Fruit fly (Drosophila melanogaster): ENCODE measurements around the gene alph.
A peak's percentile ranks its signal among the peaks of the same experiment; 100 is the strongest.

Gene alph

DNA sequence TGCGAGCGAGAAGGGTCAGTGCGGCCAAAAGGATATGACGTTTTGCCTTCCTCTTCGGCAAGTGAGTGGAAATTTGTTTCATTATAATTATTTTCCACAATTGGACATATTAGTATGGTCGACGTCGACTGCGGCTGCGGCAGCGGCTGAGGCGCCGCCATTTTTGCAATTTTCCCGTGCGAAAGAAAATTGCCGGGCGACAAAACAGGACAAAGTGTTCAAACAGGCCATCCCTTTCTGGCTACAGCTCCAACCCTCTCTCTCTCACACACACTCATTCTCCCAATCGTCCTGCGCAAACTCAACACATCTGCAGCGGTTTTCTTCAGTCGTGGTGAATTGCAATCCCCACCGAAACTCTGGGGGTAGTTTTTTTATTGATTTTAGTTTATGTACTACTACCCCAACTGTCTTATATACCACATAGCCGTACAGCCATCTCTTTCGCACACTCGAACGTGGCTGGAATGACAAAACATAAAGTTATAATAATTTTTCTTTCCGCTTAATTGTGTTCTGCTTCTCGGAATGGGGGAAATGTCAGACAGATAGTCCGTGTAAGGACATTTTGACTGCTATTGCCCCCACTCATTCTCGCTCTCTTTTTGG is 19.5 kb upstream of the alph start:
- TF ChIP-seq slou (GFP tag; optimal IDR thresholded peaks at IDR 0.05): no peak
- TF ChIP-seq CG2875 (GFP tag; optimal IDR thresholded peaks at IDR 0.05): no peak
- TF ChIP-seq CG9817 (tag; optimal IDR thresholded peaks at IDR 0.05): no peak
- TF ChIP-seq dm (GFP tag; optimal IDR thresholded peaks at IDR 0.05): no peak
- TF ChIP-seq CG11504 (tag; optimal IDR thresholded peaks at IDR 0.05): no peak
- no peak for TF ChIP-seq Sox100B (GFP tag; optimal IDR thresholded peaks at IDR 0.05)
- no peak for TF ChIP-seq CG33213 (GFP tag; optimal IDR thresholded peaks at IDR 0.05)
- TF ChIP-seq ind (GFP tag; optimal IDR thresholded peaks at IDR 0.05): no peak
- TF ChIP-seq Fer2 (tag; optimal IDR thresholded peaks at IDR 0.05): no peak
- TF ChIP-seq da (GFP tag; optimal IDR thresholded peaks at IDR 0.05): no peak
- TF ChIP-seq Ets65A (GFP tag): peak; percentile 79
- no peak for TF ChIP-seq fu2 (GFP tag; optimal IDR thresholded peaks at IDR 0.05)
- no peak for TF ChIP-seq cad (GFP tag; optimal IDR thresholded peaks at IDR 0.05)
- no peak for TF ChIP-seq kah (GFP tag; optimal IDR thresholded peaks at IDR 0.05)
- TF ChIP-seq CG8478 (optimal IDR thresholded peaks at IDR 0.05): peak; percentile 77
- no peak for TF ChIP-seq Hmr (GFP tag; optimal IDR thresholded peaks at IDR 0.05)
- TF ChIP-seq CG10979 (tag; optimal IDR thresholded peaks at IDR 0.05): no peak
- TF ChIP-seq CG17802 (tag; optimal IDR thresholded peaks at IDR 0.05): no peak
- peak; percentile 75 for TF ChIP-seq Nf-YB (GFP tag; optimal IDR thresholded peaks at IDR 0.05)
- TF ChIP-seq wor (GFP tag; IDR thresholded peaks at IDR 0.05): no peak
- TF ChIP-seq tup (GFP tag; optimal IDR thresholded peaks at IDR 0.05): no peak
- no peak for TF ChIP-seq CG42726 (GFP tag; IDR thresholded peaks at IDR 0.05; ENCODE audit: partially characterized antibody)
- TF ChIP-seq CG5953 (GFP tag; IDR thresholded peaks at IDR 0.05): no peak
- no peak for TF ChIP-seq Stat92E (GFP tag; optimal IDR thresholded peaks at IDR 0.05)
- peak; percentile 40 to 42 for TF ChIP-seq Trl (optimal IDR thresholded peaks at IDR 0.05)
- no peak for TF ChIP-seq Trl (GFP tag; optimal IDR thresholded peaks at IDR 0.05)
- peak; percentile 91 for TF ChIP-seq Nf-YC (tag; optimal IDR thresholded peaks at IDR 0.05)
- no peak for TF ChIP-seq Sry-β (GFP tag; optimal IDR thresholded peaks at IDR 0.05)
- no peak for TF ChIP-seq Gsc (GFP tag; IDR thresholded peaks at IDR 0.05)
- no peak for TF ChIP-seq pita (GFP tag; optimal IDR thresholded peaks at IDR 0.05)
- peak; percentile 44 for TF ChIP-seq Jarid2 (GFP tag; optimal IDR thresholded peaks at IDR 0.05)
- no peak for TF ChIP-seq bigmax (GFP tag; optimal IDR thresholded peaks at IDR 0.05)
- TF ChIP-seq Doc3 (GFP tag; IDR thresholded peaks at IDR 0.05; ENCODE audit: partially characterized antibody): no peak
- no peak for TF ChIP-seq toy (GFP tag; IDR thresholded peaks at IDR 0.05)
- no peak for TF ChIP-seq HLH3B (GFP tag; IDR thresholded peaks at IDR 0.05)
- TF ChIP-seq cwo (GFP tag; optimal IDR thresholded peaks at IDR 0.05): no peak
- TF ChIP-seq CHES-1-like (GFP tag; optimal IDR thresholded peaks at IDR 0.05): no peak
- TF ChIP-seq CG6689 (GFP tag; IDR thresholded peaks at IDR 0.05): no peak
- no peak for TF ChIP-seq HLHmδ (GFP tag; optimal IDR thresholded peaks at IDR 0.05)
- TF ChIP-seq gfzf (GFP tag; optimal IDR thresholded peaks at IDR 0.05): no peak
- peak; percentile 96 for TF ChIP-seq ewg (GFP tag; optimal IDR thresholded peaks at IDR 0.05)
- TF ChIP-seq ab (GFP tag; optimal IDR thresholded peaks at IDR 0.05): no peak
- TF ChIP-seq CG18011 (GFP tag; optimal IDR thresholded peaks at IDR 0.05): no peak
- no peak for TF ChIP-seq Lim3 (GFP tag; IDR thresholded peaks at IDR 0.05)
- peak; percentile 70 for TF ChIP-seq CG1832 (GFP tag; optimal IDR thresholded peaks at IDR 0.05)
- no peak for TF ChIP-seq aop (GFP tag; IDR thresholded peaks at IDR 0.05)
- TF ChIP-seq Hr3 (GFP tag; optimal IDR thresholded peaks at IDR 0.05): no peak
- TF ChIP-seq sim (GFP tag; IDR thresholded peaks at IDR 0.05): no peak
- TF ChIP-seq CG13296 (GFP tag; optimal IDR thresholded peaks at IDR 0.05): no peak
- TF ChIP-seq ro (GFP tag; IDR thresholded peaks at IDR 0.05): no peak
- no peak for TF ChIP-seq CG16779 (GFP tag; IDR thresholded peaks at IDR 0.05)

All from whole organism, embryonic.